Worm (Caenorhabditis elegans): ENCODE results near the gene srb-11.

srb-11 gene

ce11 chrIII:6453665-6454064 is 39.0 kb downstream of the srb-11 start:
- TF ChIP-seq mdl-1 (tag; optimal IDR thresholded peaks at IDR 0.05) (peak; percentile 0), nhr-43 (tag; optimal IDR thresholded peaks at IDR 0.05; ENCODE audit: poor library complexity, severe bottlenecking) (peak; percentile 73), eor-1 (tag; optimal IDR thresholded peaks at IDR 0.05) (no peak), unc-62 (GFP tag; optimal IDR thresholded peaks at IDR 0.05) (no peak), pqm-1 (tag; optimal IDR thresholded peaks at IDR 0.05) (peak; percentile 82), nfya-1 (tag; optimal IDR thresholded peaks at IDR 0.05; ENCODE audit: insufficient read depth) (peak; percentile 81), elt-1 (tag; optimal IDR thresholded peaks at IDR 0.05) (no peak), elt-2 (tag; optimal IDR thresholded peaks at IDR 0.05) (peak; percentile 61), zag-1 (tag; optimal IDR thresholded peaks at IDR 0.05) (no peak), lin-15B (tag; optimal IDR thresholded peaks at IDR 0.05) (peak; percentile 84), nhr-23 (tag; optimal IDR thresholded peaks at IDR 0.05) (peak; percentile 90), egl-5 (tag; optimal IDR thresholded peaks at IDR 0.05) (peak; percentile 8), ama-1 (optimal IDR thresholded peaks at IDR 0.05) (peak; percentile 32), elt-3 (tag; optimal IDR thresholded peaks at IDR 0.05) (no peak), pha-4 (tag; optimal IDR thresholded peaks at IDR 0.05) (peak; percentile 84), daf-12 (tag; optimal IDR thresholded peaks at IDR 0.05) (no peak), fos-1 (tag; optimal IDR thresholded peaks at IDR 0.05) (no peak), tbx-2 (tag; optimal IDR thresholded peaks at IDR 0.05) (peak; percentile 20), lin-39 (tag; optimal IDR thresholded peaks at IDR 0.05) (peak; percentile 58), nhr-28 (tag; optimal IDR thresholded peaks at IDR 0.05) (no peak), lsy-12 (tag; optimal IDR thresholded peaks at IDR 0.05) (peak; percentile 69), nhr-12 (tag; optimal IDR thresholded peaks at IDR 0.05) (no peak), sea-2 (GFP tag; optimal IDR thresholded peaks at IDR 0.05) (no peak), egl-27 (tag; optimal IDR thresholded peaks at IDR 0.05) (peak; percentile 60), ztf-4 (tag; optimal IDR thresholded peaks at IDR 0.05) (no peak), ceh-9 (tag; optimal IDR thresholded peaks at IDR 0.05) (no peak), ceh-28 (tag; optimal IDR thresholded peaks at IDR 0.05) (peak; percentile 27), R02D3.7 (tag; optimal IDR thresholded peaks at IDR 0.05) (peak; percentile 64), nhr-77 (tag; optimal IDR thresholded peaks at IDR 0.05) (no peak), ztf-11 (tag; optimal IDR thresholded peaks at IDR 0.05) (no peak), ZK546.5 (tag; optimal IDR thresholded peaks at IDR 0.05) (no peak), ceh-16 (tag; optimal IDR thresholded peaks at IDR 0.05) (no peak), nhr-25 (tag; optimal IDR thresholded peaks at IDR 0.05) (peak; percentile 87), nhr-237 (tag; optimal IDR thresholded peaks at IDR 0.05) (no peak), hmg-11 (tag; optimal IDR thresholded peaks at IDR 0.05) (peak; percentile 94), nhr-67 (tag; optimal IDR thresholded peaks at IDR 0.05) (no peak), snpc-4 (tag; optimal IDR thresholded peaks at IDR 0.05) (peak; percentile 88), fkh-2 (tag; optimal IDR thresholded peaks at IDR 0.05) (no peak), nhr-11 (tag; optimal IDR thresholded peaks at IDR 0.05) (peak; percentile 29), ceh-82 (tag; optimal IDR thresholded peaks at IDR 0.05) (peak; percentile 0), jun-1 (tag; optimal IDR thresholded peaks at IDR 0.05) (peak; percentile 63), skn-1 (tag; optimal IDR thresholded peaks at IDR 0.05) (no peak)

ce11 chrIII:6452683-6453082 is 40.0 kb downstream of the srb-11 start:
- TF ChIP-seq tbx-2 (tag; optimal IDR thresholded peaks at IDR 0.05) (no peak), nhr-77 (tag; optimal IDR thresholded peaks at IDR 0.05) (no peak), ztf-4 (tag; optimal IDR thresholded peaks at IDR 0.05) (no peak), nfya-1 (tag; optimal IDR thresholded peaks at IDR 0.05; ENCODE audit: insufficient read depth) (peak; percentile 39), ama-1 (optimal IDR thresholded peaks at IDR 0.05) (peak; percentile 8), mdl-1 (tag; optimal IDR thresholded peaks at IDR 0.05) (no peak), pha-4 (tag; optimal IDR thresholded peaks at IDR 0.05) (peak; percentile 37)

DNA sequence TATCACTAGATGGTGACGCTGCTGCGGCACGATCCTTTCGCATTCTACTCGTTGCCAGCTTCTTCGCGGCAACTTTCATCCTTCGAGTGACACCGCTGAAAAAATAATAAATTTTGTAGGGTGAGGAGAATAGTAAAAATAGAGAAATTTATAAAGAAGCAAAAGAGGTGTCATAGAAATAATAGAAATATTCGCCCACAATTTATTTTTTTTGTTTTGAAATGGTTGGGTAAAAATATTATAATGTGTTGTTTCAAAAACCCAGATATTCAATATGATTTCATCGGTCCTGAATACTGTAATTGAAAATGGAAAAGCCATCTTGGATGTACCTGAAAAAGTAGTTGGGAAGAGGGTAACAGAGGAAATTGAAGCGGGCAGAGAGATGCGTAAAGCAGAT is 40.4 kb downstream of the srb-11 start, which contains the start of gene set-1:
Gene set-1, minus strand, starts transcription at position 101 of the 400 bp plus-strand sequence.
- TF ChIP-seq R02D3.7 (tag; optimal IDR thresholded peaks at IDR 0.05), result no peak
- no peak for TF ChIP-seq ceh-9 (tag; optimal IDR thresholded peaks at IDR 0.05)
- TF ChIP-seq snpc-4 (tag; optimal IDR thresholded peaks at IDR 0.05), result no peak
- no peak for TF ChIP-seq fkh-10 (GFP tag; optimal IDR thresholded peaks at IDR 0.05)
- no peak for TF ChIP-seq nhr-43 (tag; optimal IDR thresholded peaks at IDR 0.05; ENCODE audit: poor library complexity, severe bottlenecking)
- no peak for TF ChIP-seq nhr-67 (tag; optimal IDR thresholded peaks at IDR 0.05)
- no peak for TF ChIP-seq jun-1 (tag; optimal IDR thresholded peaks at IDR 0.05)
- TF ChIP-seq aly-2 (tag; optimal IDR thresholded peaks at IDR 0.05), result no peak
- no peak for TF ChIP-seq ZK546.5 (tag; optimal IDR thresholded peaks at IDR 0.05)

All from whole organism, L3 larva.